Fruit fly (Drosophila melanogaster) whole organism: ENCODE results near the gene CG3355.

ENCODE experiments used
- EcR ChIP-seq, 2 experiments: fragments of >200 bp; optimal IDR thresholded peaks; 2 replicates each; lab custom pipeline; 2017; ENCODE audit warnings: missing biosample characterization in 2 of 2, missing genetic modification characterization in 2 of 2, missing genetic modification reagents in 2 of 2
- pan ChIP-seq: fragments of >200 bp; optimal IDR thresholded peaks from 2 replicates; lab custom pipeline; 2017

- TF ChIP-seq pan (lab: Kevin White, UChicago) (no peak), EcR (GFP tag; optimal IDR thresholded peaks at IDR 0.05; lab: Kevin White, UChicago) (no peak)
Observed at dm6 chr2L:4626994-4627393, 24.2 kb upstream of the CG3355 start.
